Fruit fly (Drosophila melanogaster): ENCODE measurements around the gene CG32266.

dm6 chr3L:3771406-3771935 lies 19.1 kb upstream of the CG32266 start:
- TF ChIP-seq CG31388 (GFP tag; optimal IDR thresholded peaks at IDR 0.05) (no peak), Dad (GFP tag; optimal IDR thresholded peaks at IDR 0.05) (no peak), Trl (optimal IDR thresholded peaks at IDR 0.05) (no peak), Trl (GFP tag; optimal IDR thresholded peaks at IDR 0.05) (no peak), fu2 (GFP tag; optimal IDR thresholded peaks at IDR 0.05) (no peak)

Measured in whole organism, embryonic.